Worm (Caenorhabditis elegans) whole organism, L3 larva: ENCODE results near the gene C05G5.3.

Source experiments
- R02D3.7 ChIP-seq: fragments of 150-350 bp; optimal IDR thresholded peaks from 2 replicates; lab custom pipeline; 2014; ENCODE audit warnings: missing biosample characterization, missing genetic modification characterization
- ZK546.5 ChIP-seq: sonication (generic microtip); optimal IDR thresholded peaks from 2 replicates; lab custom pipeline; 2017; ENCODE audit warnings: missing biosample characterization, missing genetic modification characterization
- aly-2 ChIP-seq: fragments of 150-350 bp; optimal IDR thresholded peaks from 2 replicates; lab custom pipeline; 2014; ENCODE audit warnings: missing biosample characterization, missing genetic modification characterization
- ama-1 ChIP-seq: fragments of 150-350 bp; optimal IDR thresholded peaks from 2 replicates; lab custom pipeline; 2018
- ceh-16 ChIP-seq: sonication (generic microtip); optimal IDR thresholded peaks from 2 replicates; lab custom pipeline; 2017; ENCODE audit warnings: missing biosample characterization, missing genetic modification characterization
- ceh-28 ChIP-seq: fragments of 150-350 bp; optimal IDR thresholded peaks from 2 replicates; lab custom pipeline; 2014; ENCODE audit warnings: missing biosample characterization, missing genetic modification reagents, missing genetic modification characterization
- ceh-82 ChIP-seq: fragments of 150-350 bp; optimal IDR thresholded peaks from 2 replicates; lab custom pipeline; 2014; ENCODE audit warnings: missing biosample characterization, missing genetic modification characterization
- ceh-9 ChIP-seq: sonication (generic microtip); optimal IDR thresholded peaks from 2 replicates; lab custom pipeline; 2018; ENCODE audit warnings: missing biosample characterization, missing genetic modification characterization
- daf-12 ChIP-seq: fragments of 150-350 bp; optimal IDR thresholded peaks from 2 replicates; lab custom pipeline; 2014; ENCODE audit warnings: missing biosample characterization, missing genetic modification reagents, missing genetic modification characterization
- egl-27 ChIP-seq: sonication (generic microtip); optimal IDR thresholded peaks from 4 replicates; lab custom pipeline; 2017; ENCODE audit warnings: missing biosample characterization, missing genetic modification reagents, missing genetic modification characterization
- egl-5 ChIP-seq: fragments of 150-350 bp; optimal IDR thresholded peaks from 2 replicates; lab custom pipeline; 2017; ENCODE audit warnings: missing biosample characterization, missing genetic modification reagents, missing genetic modification characterization, inconsistent platforms
- elt-1 ChIP-seq: fragments of 150-350 bp; optimal IDR thresholded peaks from 2 replicates; lab custom pipeline; 2014; ENCODE audit warnings: missing biosample characterization, missing genetic modification characterization
- elt-2 ChIP-seq: sonication (generic microtip); optimal IDR thresholded peaks from 2 replicates; lab custom pipeline; 2016; ENCODE audit warnings: missing genetic modification reagents, mild to moderate bottlenecking, missing genetic modification characterization, missing compliant biosample characterization
- elt-3 ChIP-seq, 3 experiments: fragments of 150-350 bp in 1 of 3; sonication (generic microtip) in 2 of 3; optimal IDR thresholded peaks; 2 replicates in 2 of 3; 4 replicates in 1 of 3; lab custom pipeline; 2014 to 2017; ENCODE audit warnings: missing biosample characterization in 3 of 3, missing genetic modification characterization in 3 of 3
- eor-1 ChIP-seq, 2 experiments: fragments of 150-350 bp; optimal IDR thresholded peaks; 2 replicates each; lab custom pipeline; 2014 to 2018; ENCODE audit warnings: missing biosample characterization in 2 of 2, missing genetic modification characterization in 2 of 2
- fkh-10 ChIP-seq: sonication (generic microtip); optimal IDR thresholded peaks from 2 replicates; lab custom pipeline; 2017; ENCODE audit warnings: missing biosample characterization, missing genetic modification reagents, missing genetic modification characterization
- fkh-2 ChIP-seq: fragments of 150-350 bp; optimal IDR thresholded peaks from 2 replicates; lab custom pipeline; 2014; ENCODE audit warnings: missing biosample characterization, missing genetic modification reagents, missing genetic modification characterization
- fos-1 ChIP-seq: fragments of 150-350 bp; optimal IDR thresholded peaks from 2 replicates; lab custom pipeline; 2014; ENCODE audit warnings: missing biosample characterization, missing genetic modification characterization
- hmg-11 ChIP-seq: sonication (generic microtip); optimal IDR thresholded peaks from 2 replicates; lab custom pipeline; 2016; ENCODE audit warnings: missing genetic modification characterization, missing compliant biosample characterization
- jun-1 ChIP-seq: fragments of 150-350 bp; optimal IDR thresholded peaks from 2 replicates; lab custom pipeline; 2014; ENCODE audit warnings: missing biosample characterization, missing genetic modification reagents, missing genetic modification characterization
- lin-15B ChIP-seq: fragments of 150-350 bp; optimal IDR thresholded peaks from 2 replicates; lab custom pipeline; 2014; ENCODE audit warnings: missing biosample characterization, missing genetic modification characterization
- lin-39 ChIP-seq: fragments of 150-350 bp; optimal IDR thresholded peaks from 2 replicates; lab custom pipeline; 2018; ENCODE audit warnings: missing biosample characterization, missing genetic modification reagents, missing genetic modification characterization
- lsy-12 ChIP-seq: sonication (generic microtip); optimal IDR thresholded peaks from 2 replicates; lab custom pipeline; 2016; ENCODE audit warnings: mild to moderate bottlenecking, missing genetic modification characterization, missing compliant biosample characterization
- mdl-1 ChIP-seq: fragments of 150-350 bp; optimal IDR thresholded peaks from 2 replicates; lab custom pipeline; 2014; ENCODE audit warnings: missing biosample characterization, missing genetic modification characterization
- mml-1 ChIP-seq: fragments of 150-350 bp; sonication (generic microtip); optimal IDR thresholded peaks from 3 replicates; lab custom pipeline; 2014; ENCODE audit warnings: missing biosample characterization, missing genetic modification characterization
- nfya-1 ChIP-seq: sonication (generic microtip); optimal IDR thresholded peaks from 2 replicates; lab custom pipeline; 2017; ENCODE audit warnings: missing genetic modification characterization, mild to moderate bottlenecking, missing compliant biosample characterization, antibody characterized with exemption, moderate library complexity; ENCODE audit not compliant: insufficient read depth
- nhr-11 ChIP-seq: fragments of 150-350 bp; optimal IDR thresholded peaks from 2 replicates; lab custom pipeline; 2014; ENCODE audit warnings: missing biosample characterization, missing genetic modification characterization
- nhr-12 ChIP-seq: fragments of 150-350 bp; optimal IDR thresholded peaks from 2 replicates; lab custom pipeline; 2014; ENCODE audit warnings: missing biosample characterization, missing genetic modification characterization
- nhr-23 ChIP-seq: fragments of 150-350 bp; optimal IDR thresholded peaks from 2 replicates; lab custom pipeline; 2014; ENCODE audit warnings: missing biosample characterization, missing genetic modification reagents, missing genetic modification characterization
- nhr-237 ChIP-seq: fragments of 150-350 bp; optimal IDR thresholded peaks from 2 replicates; lab custom pipeline; 2014; ENCODE audit warnings: missing biosample characterization, missing genetic modification characterization
- nhr-25 ChIP-seq: sonication (generic microtip); optimal IDR thresholded peaks from 2 replicates; lab custom pipeline; 2017; ENCODE audit warnings: missing biosample characterization, missing genetic modification characterization
- nhr-28 ChIP-seq: fragments of 150-350 bp; optimal IDR thresholded peaks from 2 replicates; lab custom pipeline; 2014; ENCODE audit warnings: missing biosample characterization, missing genetic modification characterization
- nhr-43 ChIP-seq: sonication (generic microtip); optimal IDR thresholded peaks from 2 replicates; lab custom pipeline; 2016; ENCODE audit warnings: mild to moderate bottlenecking, missing genetic modification characterization, missing compliant biosample characterization; ENCODE audit not compliant: poor library complexity, severe bottlenecking
- nhr-67 ChIP-seq: fragments of 150-350 bp; optimal IDR thresholded peaks from 2 replicates; lab custom pipeline; 2014; ENCODE audit warnings: missing biosample characterization, missing genetic modification characterization
- nhr-76 ChIP-seq: fragments of 150-350 bp; sonication (generic microtip); optimal IDR thresholded peaks from 5 replicates; lab custom pipeline; 2014; ENCODE audit warnings: missing biosample characterization, missing genetic modification characterization
- nhr-77 ChIP-seq: fragments of 150-350 bp; optimal IDR thresholded peaks from 2 replicates; lab custom pipeline; 2014; ENCODE audit warnings: missing biosample characterization, missing genetic modification characterization
- pha-4 ChIP-seq: fragments of 150-350 bp; optimal IDR thresholded peaks from 2 replicates; lab custom pipeline; 2014; ENCODE audit warnings: missing biosample characterization, missing genetic modification reagents, missing genetic modification characterization
- pqm-1 ChIP-seq: fragments of 150-350 bp; optimal IDR thresholded peaks from 2 replicates; lab custom pipeline; 2017; ENCODE audit warnings: missing biosample characterization, missing genetic modification characterization, inconsistent platforms
- sea-2 ChIP-seq: fragments of 150-350 bp; sonication (generic microtip); optimal IDR thresholded peaks from 4 replicates; lab custom pipeline; 2014; ENCODE audit warnings: missing biosample characterization, missing genetic modification reagents, missing genetic modification characterization
- skn-1 ChIP-seq: fragments of 150-350 bp; optimal IDR thresholded peaks from 2 replicates; lab custom pipeline; 2014; ENCODE audit warnings: missing biosample characterization, missing genetic modification characterization
- snpc-4 ChIP-seq: fragments of 150-350 bp; optimal IDR thresholded peaks from 2 replicates; lab custom pipeline; 2014; ENCODE audit warnings: missing biosample characterization, missing genetic modification characterization
- tbx-2 ChIP-seq: sonication (generic microtip); optimal IDR thresholded peaks from 2 replicates; lab custom pipeline; 2016; ENCODE audit warnings: mild to moderate bottlenecking, missing genetic modification characterization, missing compliant biosample characterization
- unc-39 ChIP-seq: sonication (generic microtip); optimal IDR thresholded peaks from 4 replicates; lab custom pipeline; 2017; ENCODE audit warnings: missing biosample characterization, missing genetic modification characterization
- unc-62 ChIP-seq: fragments of 150-350 bp; sonication (generic microtip); optimal IDR thresholded peaks from 4 replicates; lab custom pipeline; 2014; ENCODE audit warnings: missing biosample characterization, missing genetic modification reagents, missing genetic modification characterization
- zag-1 ChIP-seq: fragments of 150-350 bp; optimal IDR thresholded peaks from 2 replicates; lab custom pipeline; 2014; ENCODE audit warnings: missing biosample characterization, missing genetic modification characterization
- ztf-11 ChIP-seq: fragments of 150-350 bp; optimal IDR thresholded peaks from 2 replicates; lab custom pipeline; 2014; ENCODE audit warnings: missing biosample characterization, missing genetic modification characterization
- ztf-4 ChIP-seq: fragments of 150-350 bp; optimal IDR thresholded peaks from 2 replicates; lab custom pipeline; 2014; ENCODE audit warnings: missing biosample characterization, missing genetic modification characterization

The C05G5.3 gene

ce11 chrX:14753514-14754076 lies 1.8 kb upstream of the C05G5.3 start, which contains the start of gene sucl-1:
sucl-1 (plus strand) TSS chrX:14754026.
- peak; percentile 47 for TF ChIP-seq tbx-2 (tag; lab: Kevin White, UChicago)
- TF ChIP-seq zag-1 = no peak
- TF ChIP-seq aly-2 = no peak
- peak; percentile 39 for TF ChIP-seq ceh-28 (tag; lab: Kevin White, UChicago)
- peak; percentile 95 for TF ChIP-seq pha-4 (tag; lab: Kevin White, UChicago)
- peak; percentile 97 for TF ChIP-seq hmg-11 (tag; lab: Kevin White, UChicago)
- peak; percentile 68 for TF ChIP-seq lin-15B (tag; lab: Kevin White, UChicago)
- TF ChIP-seq nhr-25 (tag; lab: Kevin White, UChicago) = peak; percentile 86
- no peak for TF ChIP-seq eor-1 (tag; optimal IDR thresholded peaks at IDR 0.05; lab: Kevin White, UChicago)
- peak; percentile 31 for TF ChIP-seq nhr-11
- TF ChIP-seq nhr-28 (tag; lab: Kevin White, UChicago) = no peak
- peak; percentile 28 for TF ChIP-seq unc-62 (GFP tag; lab: Kevin White, UChicago)
- TF ChIP-seq nhr-77 (tag; lab: Kevin White, UChicago) = no peak
- no peak for TF ChIP-seq ceh-82 (tag; lab: Kevin White, UChicago)
- no peak for TF ChIP-seq nhr-12 (tag; lab: Kevin White, UChicago)
- peak; percentile 38 for TF ChIP-seq elt-1 (tag; lab: Kevin White, UChicago)
- TF ChIP-seq ZK546.5 (tag; lab: Kevin White, UChicago) = no peak
- peak; percentile 76 for TF ChIP-seq jun-1 (tag; lab: Kevin White, UChicago)
- peak; percentile 79 for TF ChIP-seq pqm-1 (tag; lab: Kevin White, UChicago)
- TF ChIP-seq lin-39 (tag; lab: Kevin White, UChicago) = peak; percentile 93
- TF ChIP-seq elt-3 (tag; optimal IDR thresholded peaks at IDR 0.05; lab: Kevin White, UChicago) = no peak
- TF ChIP-seq ztf-4 (tag; lab: Kevin White, UChicago) = peak; percentile 53
- peak; percentile 90 for TF ChIP-seq egl-5 (tag; lab: Kevin White, UChicago)
- no peak for TF ChIP-seq daf-12 (tag; lab: Kevin White, UChicago)
- no peak for TF ChIP-seq ceh-16 (tag; lab: Kevin White, UChicago)
- peak; percentile 73 for TF ChIP-seq nhr-23 (tag; lab: Kevin White, UChicago)
- peak; percentile 3 for TF ChIP-seq R02D3.7 (tag; lab: Kevin White, UChicago)
- TF ChIP-seq fkh-10 (GFP tag; lab: Kevin White, UChicago) = peak; percentile 21
- TF ChIP-seq nhr-67 (tag; lab: Kevin White, UChicago) = no peak
- TF ChIP-seq nhr-237 = no peak
- peak; percentile 94 for TF ChIP-seq nfya-1 (tag; lab: Kevin White, UChicago)
- no peak for TF ChIP-seq fos-1 (tag; lab: Kevin White, UChicago)
- TF ChIP-seq lsy-12 (tag; lab: Kevin White, UChicago) = peak; percentile 32
- no peak for TF ChIP-seq nhr-76
- TF ChIP-seq mdl-1 (tag; lab: Kevin White, UChicago) = peak; percentile 77
- no peak for TF ChIP-seq ama-1
- TF ChIP-seq egl-27 (tag; lab: Kevin White, UChicago) = peak; percentile 36
- TF ChIP-seq unc-39 (tag; lab: Kevin White, UChicago) = no peak
- no peak for TF ChIP-seq ztf-11 (tag; lab: Kevin White, UChicago)
- TF ChIP-seq snpc-4 (tag; lab: Kevin White, UChicago) = peak; percentile 87
- peak; percentile 80 for TF ChIP-seq elt-2 (tag; lab: Kevin White, UChicago)
- peak; percentile 45 for TF ChIP-seq sea-2 (GFP tag; lab: Kevin White, UChicago)
- TF ChIP-seq skn-1 = peak; percentile 66
- TF ChIP-seq ceh-9 (tag; lab: Kevin White, UChicago) = no peak
- no peak for TF ChIP-seq fkh-2
- no peak for TF ChIP-seq mml-1 (tag; lab: Kevin White, UChicago)
- peak; percentile 46 for TF ChIP-seq nhr-43 (tag; lab: Kevin White, UChicago)
